Worm (Caenorhabditis elegans): ENCODE results near the gene repo-1.

The repo-1 gene

DNA sequence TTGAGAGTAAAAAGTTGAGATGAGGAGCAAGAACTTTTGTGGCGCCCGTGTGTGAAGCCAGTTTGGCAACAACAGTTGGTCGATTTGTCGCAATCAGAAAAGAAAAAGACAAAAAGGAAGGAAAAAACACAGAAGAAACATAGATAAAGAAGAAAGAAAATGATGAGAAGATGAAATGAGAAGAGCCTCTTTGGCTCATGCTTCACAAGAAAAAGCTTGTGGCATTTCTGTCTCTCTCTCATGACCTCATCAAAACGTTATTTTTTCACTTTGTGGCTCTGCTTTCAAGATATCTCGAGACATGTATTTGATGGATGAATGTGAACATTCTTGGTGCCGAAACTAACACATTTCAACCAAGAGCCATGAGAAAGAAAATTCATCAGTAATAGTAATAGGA, 28.8 kb downstream of the repo-1 start (continued):
- no peak for TF ChIP-seq pax-3 (tag; optimal IDR thresholded peaks at IDR 0.05)
- no peak for TF ChIP-seq fkh-8 (tag; optimal IDR thresholded peaks at IDR 0.05)
- peak; percentile 34 for TF ChIP-seq unc-130 (tag; optimal IDR thresholded peaks at IDR 0.05)
- TF ChIP-seq zip-4 (GFP tag; optimal IDR thresholded peaks at IDR 0.05), result no peak
- TF ChIP-seq mab-9 (GFP tag; IDR thresholded peaks at IDR 0.05), result no peak
- no peak for TF ChIP-seq C04F5.9 (tag; optimal IDR thresholded peaks at IDR 0.05)
- no peak for TF ChIP-seq elt-2 (tag; optimal IDR thresholded peaks at IDR 0.05)
- no peak for TF ChIP-seq jun-1 (tag; optimal IDR thresholded peaks at IDR 0.05)
- no peak for TF ChIP-seq F16B12.6 (tag; optimal IDR thresholded peaks at IDR 0.05)
- no peak for TF ChIP-seq irx-1 (tag; optimal IDR thresholded peaks at IDR 0.05)
- TF ChIP-seq egl-13 (tag; optimal IDR thresholded peaks at IDR 0.05), result no peak
- TF ChIP-seq blmp-1 (tag; optimal IDR thresholded peaks at IDR 0.05), result no peak
- no peak for TF ChIP-seq ceh-8 (GFP tag; optimal IDR thresholded peaks at IDR 0.05)
- peak in 1 of 3 experiments; percentile 5 for TF ChIP-seq dpl-1 (GFP tag; optimal IDR thresholded peaks at IDR 0.05)
- no peak for TF ChIP-seq fos-1 (tag; optimal IDR thresholded peaks at IDR 0.05)
- peak; percentile 8 for TF ChIP-seq nhr-20 (tag; optimal IDR thresholded peaks at IDR 0.05)
- no peak for TF ChIP-seq vab-15 (tag; optimal IDR thresholded peaks at IDR 0.05)
- no peak for TF ChIP-seq sptf-1 (tag; optimal IDR thresholded peaks at IDR 0.05)
- no peak for TF ChIP-seq sup-37 (GFP tag; optimal IDR thresholded peaks at IDR 0.05)
- no peak for TF ChIP-seq nhr-85 (tag)
- TF ChIP-seq fkh-10 (GFP tag; optimal IDR thresholded peaks at IDR 0.05), result no peak
- no peak for TF ChIP-seq fkh-4 (tag; optimal IDR thresholded peaks at IDR 0.05; ENCODE audit: borderline replicate concordance)
- no peak for TF ChIP-seq nhr-12 (tag; optimal IDR thresholded peaks at IDR 0.05)
- TF ChIP-seq aly-2 (tag; optimal IDR thresholded peaks at IDR 0.05), result no peak
- TF ChIP-seq ceh-63 (GFP tag; optimal IDR thresholded peaks at IDR 0.05), result no peak
- no peak for TF ChIP-seq swsn-7 (tag; optimal IDR thresholded peaks at IDR 0.05)
- TF ChIP-seq skn-1 (tag; optimal IDR thresholded peaks at IDR 0.05), result no peak
- no peak for TF ChIP-seq ztf-11 (tag; optimal IDR thresholded peaks at IDR 0.05)
- TF ChIP-seq efl-1 (optimal IDR thresholded peaks at IDR 0.05), result no peak
- no peak for TF ChIP-seq efl-1 (GFP tag; optimal IDR thresholded peaks at IDR 0.05 in 1 of 2)
- no peak for TF ChIP-seq nhr-76 (tag; optimal IDR thresholded peaks at IDR 0.05)
- TF ChIP-seq tlp-1 (tag; optimal IDR thresholded peaks at IDR 0.05), result no peak
- no peak for TF ChIP-seq hlh-4 (tag; optimal IDR thresholded peaks at IDR 0.05)
- no peak for TF ChIP-seq zag-1 (tag; optimal IDR thresholded peaks at IDR 0.05)
- no peak for TF ChIP-seq C34B4.2 (tag; optimal IDR thresholded peaks at IDR 0.05)
- TF ChIP-seq lin-15B (tag; optimal IDR thresholded peaks at IDR 0.05), result no peak
- no peak for TF ChIP-seq xbp-1 (tag; optimal IDR thresholded peaks at IDR 0.05)
- no peak for TF ChIP-seq nhr-237 (tag; optimal IDR thresholded peaks at IDR 0.05)
- TF ChIP-seq pag-3 (tag; optimal IDR thresholded peaks at IDR 0.05; ENCODE audit: borderline replicate concordance, insufficient read depth), result peak; percentile 93
- TF ChIP-seq rnt-1 (tag; optimal IDR thresholded peaks at IDR 0.05), result peak; percentile 65
- no peak for TF ChIP-seq sox-4 (tag; optimal IDR thresholded peaks at IDR 0.05)
- no peak for TF ChIP-seq nhr-47 (tag; optimal IDR thresholded peaks at IDR 0.05)
- TF ChIP-seq snu-23 (GFP tag; optimal IDR thresholded peaks at IDR 0.05), result peak; percentile 47
- no peak for TF ChIP-seq nhr-90 (tag; optimal IDR thresholded peaks at IDR 0.05; ENCODE audit: poor library complexity)
- TF ChIP-seq grh-1 (GFP tag; IDR thresholded peaks at IDR 0.05), result no peak
- no peak for TF ChIP-seq unc-86 (tag; optimal IDR thresholded peaks at IDR 0.05)
- TF ChIP-seq lir-3 (tag; optimal IDR thresholded peaks at IDR 0.05; ENCODE audit: poor library complexity), result no peak
- TF ChIP-seq nhr-84 (tag; optimal IDR thresholded peaks at IDR 0.05), result no peak
- TF ChIP-seq lin-35 (GFP tag; optimal IDR thresholded peaks at IDR 0.05), result no peak
- TF ChIP-seq isw-1 (GFP tag; IDR thresholded peaks at IDR 0.05), result no peak
- TF ChIP-seq alr-1 (tag; optimal IDR thresholded peaks at IDR 0.05; ENCODE audit: borderline replicate concordance), result no peak
- no peak for TF ChIP-seq ztf-4 (tag; optimal IDR thresholded peaks at IDR 0.05)
- no peak for TF ChIP-seq nhr-28 (tag; optimal IDR thresholded peaks at IDR 0.05)
- no peak for TF ChIP-seq ama-1 (optimal IDR thresholded peaks at IDR 0.05)
- TF ChIP-seq hpl-2 (GFP tag; optimal IDR thresholded peaks at IDR 0.05), result no peak
